Fruit fly (Drosophila melanogaster) whole organism, embryonic: ENCODE data around the gene mRpS2.

Experiments used
- B-H1 ChIP-seq: fragments of 200-800 bp; sonication (Bioruptor generic); IDR thresholded peaks from 3 replicates; pipeline ENCODE4 v1.3.6; 2022; ENCODE audit warnings: missing biosample characterization, missing genetic modification characterization
- Bgb ChIP-seq: fragments of 200-800 bp; sonication (Bioruptor generic); IDR thresholded peaks from 2 replicates; pipeline ENCODE4 v1.3.6; 2022; ENCODE audit warnings: missing biosample characterization, missing genetic modification characterization; ENCODE audit not compliant: partially characterized antibody
- CG10654 ChIP-seq: fragments of 200-800 bp; sonication (Bioruptor generic); optimal IDR thresholded peaks from 2 replicates; lab custom pipeline; 2016; ENCODE audit warnings: missing biosample characterization, missing genetic modification characterization
- CG10979 ChIP-seq: fragments of 200-800 bp; sonication (Bioruptor generic); optimal IDR thresholded peaks from 2 replicates; lab custom pipeline; 2018; ENCODE audit warnings: missing biosample characterization, mild to moderate bottlenecking, missing genetic modification characterization, moderate library complexity
- CG11723 ChIP-seq: fragments of 200-800 bp; sonication (Bioruptor generic); optimal IDR thresholded peaks from 2 replicates; lab custom pipeline; 2017; ENCODE audit warnings: missing biosample characterization, mild to moderate bottlenecking, missing genetic modification characterization
- CG12299 ChIP-seq: fragments of 200-800 bp; sonication (Bioruptor generic); optimal IDR thresholded peaks from 2 replicates; lab custom pipeline; 2018; ENCODE audit warnings: missing biosample characterization, mild to moderate bottlenecking, missing genetic modification characterization
- CG12942 ChIP-seq: fragments of 200-800 bp; sonication (Bioruptor generic); optimal IDR thresholded peaks from 3 replicates; lab custom pipeline; 2016; ENCODE audit warnings: missing biosample characterization, missing genetic modification characterization
- CG13296 ChIP-seq: fragments of 200-800 bp; sonication (Bioruptor generic); optimal IDR thresholded peaks from 3 replicates; lab custom pipeline; 2018; ENCODE audit warnings: missing biosample characterization, mild to moderate bottlenecking, missing genetic modification characterization
- CG15601 ChIP-seq: fragments of 200-800 bp; sonication (Bioruptor generic); optimal IDR thresholded peaks from 3 replicates; lab custom pipeline; 2019; ENCODE audit warnings: missing biosample characterization, mild to moderate bottlenecking, missing genetic modification characterization, moderate library complexity
- CG15696 ChIP-seq: fragments of 200-800 bp; sonication (Bioruptor generic); optimal IDR thresholded peaks from 2 replicates; lab custom pipeline; 2019; ENCODE audit warnings: missing biosample characterization, mild to moderate bottlenecking, missing genetic modification characterization, moderate library complexity
- CG16813 ChIP-seq: fragments of 200-800 bp; sonication (Bioruptor generic); IDR thresholded peaks from 3 replicates; pipeline ENCODE4 v1.3.6; 2022; ENCODE audit warnings: missing biosample characterization, missing genetic modification characterization; ENCODE audit not compliant: partially characterized antibody
- CG17829 ChIP-seq: fragments of 200-800 bp; optimal IDR thresholded peaks from 2 replicates; lab custom pipeline; 2019; ENCODE audit warnings: missing biosample characterization, mild to moderate bottlenecking, missing genetic modification characterization, moderate library complexity
- CG18476 ChIP-seq: fragments of 200-800 bp; sonication (Bioruptor generic); optimal IDR thresholded peaks from 2 replicates; lab custom pipeline; 2016; ENCODE audit warnings: missing biosample characterization, mild to moderate bottlenecking, missing genetic modification characterization
- CG2199 ChIP-seq: fragments of 200-800 bp; sonication (Bioruptor generic); IDR thresholded peaks from 3 replicates; pipeline ENCODE4 v1.3.6; 2022; ENCODE audit warnings: missing biosample characterization, missing genetic modification characterization
- CG34422 ChIP-seq: fragments of 200-800 bp; sonication (Bioruptor generic); IDR thresholded peaks from 3 replicates; pipeline ENCODE4 v1.3.6; 2022; ENCODE audit warnings: missing biosample characterization, missing genetic modification characterization
- CG42726 ChIP-seq: fragments of 200-800 bp; sonication (Bioruptor generic); IDR thresholded peaks from 2 replicates; pipeline ENCODE4 v1.3.6; 2022; ENCODE audit warnings: missing biosample characterization, missing genetic modification characterization; ENCODE audit not compliant: partially characterized antibody
- CG5953 ChIP-seq: fragments of 200-800 bp; sonication (Bioruptor generic); IDR thresholded peaks from 2 replicates; pipeline ENCODE4 v1.3.6; 2022; ENCODE audit warnings: missing biosample characterization, missing genetic modification characterization
- CG6654 ChIP-seq: fragments of 200-800 bp; sonication (Bioruptor generic); optimal IDR thresholded peaks from 2 replicates; lab custom pipeline; 2017; ENCODE audit warnings: missing biosample characterization, mild to moderate bottlenecking, missing genetic modification characterization
- CG6791 ChIP-seq: fragments of 200-800 bp; sonication (Bioruptor generic); IDR thresholded peaks from 3 replicates; pipeline ENCODE4 v1.3.6; 2022; ENCODE audit warnings: missing biosample characterization, missing genetic modification characterization; ENCODE audit not compliant: partially characterized antibody
- CG6813 ChIP-seq: fragments of 200-800 bp; sonication (Bioruptor generic); optimal IDR thresholded peaks from 2 replicates; lab custom pipeline; 2017; ENCODE audit warnings: missing biosample characterization, missing genetic modification characterization, mild to moderate bottlenecking, moderate library complexity, missing genetic modification reagents
- CG7357 ChIP-seq: fragments of 200-800 bp; sonication (Bioruptor generic); IDR thresholded peaks from 3 replicates; pipeline ENCODE4 v1.3.6; 2022; ENCODE audit warnings: missing biosample characterization, missing genetic modification characterization
- CG9609 ChIP-seq: fragments of 200-800 bp; sonication (Bioruptor generic); optimal IDR thresholded peaks from 3 replicates; lab custom pipeline; 2016; ENCODE audit warnings: missing biosample characterization, missing genetic modification characterization
- Deaf1 ChIP-seq: fragments of 200-800 bp; optimal IDR thresholded peaks from 3 replicates; lab custom pipeline; 2019; ENCODE audit warnings: missing biosample characterization, mild to moderate bottlenecking, missing genetic modification characterization, moderate library complexity
- Dek ChIP-seq: fragments of 200-800 bp; sonication (Bioruptor generic); optimal IDR thresholded peaks from 3 replicates; lab custom pipeline; 2019; ENCODE audit warnings: missing biosample characterization, mild to moderate bottlenecking, missing genetic modification characterization, moderate library complexity
- Elba2 ChIP-seq: fragments of 200-800 bp; sonication (Bioruptor generic); optimal IDR thresholded peaks from 3 replicates; lab custom pipeline; 2016; ENCODE audit warnings: missing biosample characterization, missing genetic modification characterization
- Ets65A ChIP-seq: fragments of 200-800 bp; sonication (Bioruptor generic); peaks from one replicate; lab custom pipeline; 2016; ENCODE audit warnings: missing biosample characterization, missing genetic modification characterization
- HLHmδ ChIP-seq: fragments of 200-800 bp; sonication (Bioruptor generic); optimal IDR thresholded peaks from 2 replicates; lab custom pipeline; 2018; ENCODE audit warnings: missing biosample characterization, mild to moderate bottlenecking, missing genetic modification characterization, moderate library complexity
- Hsf ChIP-seq: fragments of 200-800 bp; sonication (Bioruptor generic); optimal IDR thresholded peaks from 3 replicates; lab custom pipeline; 2016; ENCODE audit warnings: missing biosample characterization, missing genetic modification characterization
- NC2α ChIP-seq: fragments of 200-800 bp; sonication (Bioruptor generic); optimal IDR thresholded peaks from 2 replicates; lab custom pipeline; 2016; ENCODE audit warnings: missing biosample characterization, missing genetic modification characterization
- NK7.1 ChIP-seq: fragments of 200-800 bp; sonication (Bioruptor generic); optimal IDR thresholded peaks from 3 replicates; lab custom pipeline; 2016; ENCODE audit warnings: missing biosample characterization, missing genetic modification characterization
- Oaz ChIP-seq: fragments of 200-800 bp; sonication (Bioruptor generic); IDR thresholded peaks from 2 replicates; pipeline ENCODE4 v1.3.6; 2022; ENCODE audit warnings: missing biosample characterization, missing genetic modification characterization
- Pdp1 ChIP-seq, 2 experiments: fragments of 200-800 bp; sonication (Bioruptor generic); optimal IDR thresholded peaks; 3 replicates each; lab custom pipeline; 2016; ENCODE audit warnings: missing biosample characterization in 2 of 2, missing genetic modification characterization in 2 of 2, mild to moderate bottlenecking in 1 of 2, moderate library complexity in 1 of 2
- Rfx ChIP-seq: fragments of 200-800 bp; sonication (Bioruptor generic); IDR thresholded peaks from 2 replicates; pipeline ENCODE4 v1.3.6; 2022; ENCODE audit warnings: missing biosample characterization, missing genetic modification characterization
- Side ChIP-seq: fragments of 200-800 bp; sonication (Bioruptor generic); optimal IDR thresholded peaks from 2 replicates; lab custom pipeline; 2016; ENCODE audit warnings: missing biosample characterization, missing genetic modification characterization
- Xbp1 ChIP-seq: fragments of 200-800 bp; sonication (Bioruptor generic); optimal IDR thresholded peaks from 3 replicates; lab custom pipeline; 2016; ENCODE audit warnings: missing biosample characterization, mild to moderate bottlenecking, missing genetic modification characterization
- bbx ChIP-seq: fragments of 200-800 bp; sonication (Bioruptor generic); IDR thresholded peaks from 2 replicates; pipeline ENCODE4 v1.3.6; 2022; ENCODE audit warnings: missing biosample characterization, missing genetic modification characterization; ENCODE audit not compliant: partially characterized antibody
- dm ChIP-seq: fragments of 200-800 bp; sonication (Bioruptor generic); optimal IDR thresholded peaks from 3 replicates; lab custom pipeline; 2016; ENCODE audit warnings: missing biosample characterization, missing genetic modification characterization
- dysf ChIP-seq: fragments of 200-800 bp; sonication (Bioruptor generic); IDR thresholded peaks from 3 replicates; pipeline ENCODE4 v1.3.6; 2022; ENCODE audit warnings: missing biosample characterization, missing genetic modification characterization
- ewg ChIP-seq: fragments of 200-800 bp; sonication (Bioruptor generic); optimal IDR thresholded peaks from 3 replicates; lab custom pipeline; 2017; ENCODE audit warnings: mild to moderate bottlenecking, missing biosample characterization, missing genetic modification reagents, missing genetic modification characterization
- fd102C ChIP-seq: fragments of 200-800 bp; sonication (Bioruptor generic); optimal IDR thresholded peaks from 2 replicates; lab custom pipeline; 2018; ENCODE audit warnings: missing biosample characterization, mild to moderate bottlenecking, missing genetic modification characterization, moderate library complexity
- fu2 ChIP-seq: fragments of 200-800 bp; sonication (Bioruptor generic); optimal IDR thresholded peaks from 2 replicates; lab custom pipeline; 2016; ENCODE audit warnings: missing biosample characterization, missing genetic modification characterization
- gsb ChIP-seq: fragments of 200-800 bp; sonication (Bioruptor generic); IDR thresholded peaks from 2 replicates; pipeline ENCODE4 v1.3.6; 2022; ENCODE audit warnings: missing biosample characterization, missing genetic modification characterization
- h ChIP-seq: fragments of >200 bp; optimal IDR thresholded peaks from 2 replicates; lab custom pipeline; 2017
- her ChIP-seq: fragments of 200-800 bp; sonication (Bioruptor generic); optimal IDR thresholded peaks from 2 replicates; lab custom pipeline; 2016; ENCODE audit warnings: missing biosample characterization, missing genetic modification characterization
- ind ChIP-seq: fragments of 200-800 bp; sonication (Bioruptor generic); optimal IDR thresholded peaks from 3 replicates; lab custom pipeline; 2016; ENCODE audit warnings: missing biosample characterization, missing genetic modification characterization
- org-1 ChIP-seq: fragments of 200-800 bp; sonication (Bioruptor generic); optimal IDR thresholded peaks from 2 replicates; lab custom pipeline; 2017; ENCODE audit warnings: missing biosample characterization, missing genetic modification characterization
- peb ChIP-seq: fragments of 200-800 bp; sonication (Bioruptor generic); IDR thresholded peaks from 2 replicates; pipeline ENCODE4 v1.3.6; 2022; ENCODE audit warnings: missing biosample characterization, missing genetic modification characterization
- pfk ChIP-seq: fragments of 200-800 bp; sonication (Bioruptor generic); optimal IDR thresholded peaks from 2 replicates; lab custom pipeline; 2018; ENCODE audit warnings: missing biosample characterization, mild to moderate bottlenecking, missing genetic modification characterization, moderate library complexity
- sens-2 ChIP-seq: fragments of 200-800 bp; sonication (Bioruptor generic); IDR thresholded peaks from 2 replicates; pipeline ENCODE4 v1.3.6; 2022; ENCODE audit warnings: missing biosample characterization, missing genetic modification characterization
- slbo ChIP-seq: fragments of 200-800 bp; sonication (Bioruptor generic); IDR thresholded peaks from 2 replicates; pipeline ENCODE4 v1.3.6; 2022; ENCODE audit warnings: missing biosample characterization, missing genetic modification characterization
- trem ChIP-seq: fragments of 200-800 bp; optimal IDR thresholded peaks from 3 replicates; lab custom pipeline; 2019; ENCODE audit warnings: missing biosample characterization, mild to moderate bottlenecking, missing genetic modification characterization, moderate library complexity

The mRpS2 gene

DNA sequence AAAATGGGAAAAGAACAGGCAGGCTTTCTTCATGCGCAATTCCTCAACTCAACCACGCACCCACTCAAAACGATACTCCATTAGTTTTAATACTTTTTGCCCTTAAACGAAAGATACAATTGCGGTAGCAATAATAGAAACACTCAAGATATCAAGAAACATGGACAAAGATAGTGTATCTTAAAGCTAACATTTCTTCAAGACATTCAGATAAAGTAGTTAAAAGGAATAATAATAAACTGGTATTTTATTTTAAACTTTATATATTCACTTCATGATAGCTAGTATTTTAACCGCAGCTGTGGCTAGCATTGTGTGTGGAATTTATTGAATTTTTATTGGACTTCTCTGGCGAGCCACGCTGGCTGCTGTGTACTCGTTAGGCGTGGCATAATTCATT, 5.9 kb upstream of the mRpS2 start (continued):
- TF ChIP-seq CG6791 (GFP tag; lab: Robert Waterston, UW) (no peak), Side (GFP tag; lab: Kevin White, UChicago) (no peak), org-1 (peak; percentile 37), fu2 (GFP tag; lab: Kevin White, UChicago) (no peak), gsb (GFP tag; lab: Robert Waterston, UW) (no peak), fd102C (GFP tag; lab: Kevin White, UChicago) (no peak), B-H1 (peak; percentile 52), Elba2 (GFP tag; lab: Kevin White, UChicago) (no peak), CG6813 (peak; percentile 68), CG7357 (GFP tag; lab: Robert Waterston, UW) (peak; percentile 32; the same call in 1 of the 3 replicates), trem (tag; lab: Kevin White, UChicago) (peak; percentile 67), bbx (GFP tag; lab: Robert Waterston, UW) (no peak), peb (GFP tag; lab: Robert Waterston, UW) (no peak), CG9609 (GFP tag; lab: Kevin White, UChicago) (no peak), Dek (peak; percentile 58), Oaz (GFP tag; lab: Robert Waterston, UW) (no peak), sens-2 (GFP tag; lab: Robert Waterston, UW) (peak; percentile 53; the same call in 1 of the 2 replicates), ewg (GFP tag; lab: Kevin White, UChicago) (peak; percentile 23), CG18476 (GFP tag; lab: Kevin White, UChicago) (no peak), CG17829 (tag; lab: Kevin White, UChicago) (peak; percentile 70), Rfx (GFP tag; lab: Robert Waterston, UW) (no peak; the same call in 1 of the 2 replicates), HLHmδ (GFP tag; lab: Kevin White, UChicago) (no peak), CG6654 (GFP tag; lab: Kevin White, UChicago) (no peak), Hsf (GFP tag; lab: Kevin White, UChicago) (peak; percentile 18), CG15601 (tag; lab: Kevin White, UChicago) (no peak), CG2199 (GFP tag; lab: Robert Waterston, UW) (no peak), dm (no peak), NC2α (GFP tag; lab: Kevin White, UChicago) (no peak), CG13296 (GFP tag; lab: Kevin White, UChicago) (peak; percentile 53), CG11723 (GFP tag; lab: Kevin White, UChicago) (no peak), CG12942 (GFP tag; lab: Kevin White, UChicago) (peak; percentile 20), h (lab: Kevin White, UChicago) (no peak), dysf (GFP tag; lab: Robert Waterston, UW) (peak; percentile 52; the same call in 1 of the 3 replicates), CG10979 (tag; lab: Kevin White, UChicago) (peak; percentile 81), CG5953 (peak; percentile 43; the same call in 1 of the 2 replicates), CG42726 (GFP tag; lab: Robert Waterston, UW) (no peak), her (GFP tag; lab: Kevin White, UChicago) (no peak), ind (GFP tag; lab: Kevin White, UChicago) (peak; percentile 61), Ets65A (no peak), Pdp1 (GFP tag; optimal IDR thresholded peaks at IDR 0.05; lab: Kevin White, UChicago) (peak in 1 of 2 experiments; percentile 19), NK7.1 (GFP tag; lab: Kevin White, UChicago) (no peak), pfk (no peak), Xbp1 (GFP tag; lab: Kevin White, UChicago) (peak; percentile 50), CG10654 (GFP tag; lab: Kevin White, UChicago) (peak; percentile 46), CG12299 (tag; lab: Kevin White, UChicago) (no peak), Deaf1 (tag; lab: Kevin White, UChicago) (peak; percentile 12), slbo (GFP tag; lab: Robert Waterston, UW) (0 out of 2 replicates have a peak, but pooled peaks have one; percentile 37), CG15696 (tag; lab: Kevin White, UChicago) (peak; percentile 33), CG34422 (GFP tag; lab: Robert Waterston, UW) (peak; percentile 68), Bgb (no peak), CG16813 (GFP tag; lab: Robert Waterston, UW) (no peak)
